Worm (Caenorhabditis elegans) whole organism, mixed stage, embryonic: Measurements from ENCODE around the gene C55A6.1.

Experiments
- M03D4.4 ChIP-seq: sonication (generic microtip); optimal IDR thresholded peaks from 2 replicates; lab custom pipeline; 2017; ENCODE audit warnings: mild to moderate bottlenecking, missing genetic modification characterization, missing compliant biosample characterization
- bed-3 ChIP-seq: fragments of 200-800 bp; sonication (Bioruptor generic); optimal IDR thresholded peaks from 3 replicates; lab custom pipeline; 2018; ENCODE audit warnings: mild to moderate bottlenecking, missing genetic modification characterization, moderate library complexity, missing compliant biosample characterization
- blmp-1 ChIP-seq: fragments of 150-350 bp; optimal IDR thresholded peaks from 2 replicates; lab custom pipeline; 2014; ENCODE audit warnings: missing biosample characterization, missing genetic modification characterization
- ceh-43 ChIP-seq: fragments of 200-800 bp; sonication (Bioruptor generic); optimal IDR thresholded peaks from 2 replicates; lab custom pipeline; 2018; ENCODE audit warnings: mild to moderate bottlenecking, missing genetic modification characterization, moderate library complexity, missing compliant biosample characterization
- ceh-83 ChIP-seq: fragments of 200-800 bp; sonication (Bioruptor generic); optimal IDR thresholded peaks from 2 replicates; lab custom pipeline; 2018; ENCODE audit warnings: mild to moderate bottlenecking, missing genetic modification characterization, missing compliant biosample characterization
- ces-1 ChIP-seq: fragments of 150-350 bp; optimal IDR thresholded peaks from 2 replicates; lab custom pipeline; 2014; ENCODE audit warnings: missing biosample characterization, missing genetic modification reagents, missing genetic modification characterization
- cnd-1 ChIP-seq: fragments of 200-800 bp; sonication (Bioruptor generic); optimal IDR thresholded peaks from 2 replicates; lab custom pipeline; 2018; ENCODE audit warnings: mild to moderate bottlenecking, missing genetic modification characterization, missing compliant biosample characterization
- drap-1 ChIP-seq: fragments of 200-800 bp; sonication (Bioruptor generic); optimal IDR thresholded peaks from 3 replicates; lab custom pipeline; 2018; ENCODE audit warnings: mild to moderate bottlenecking, missing genetic modification characterization, missing compliant biosample characterization
- elt-1 ChIP-seq: sonication (generic microtip); optimal IDR thresholded peaks from 2 replicates; lab custom pipeline; 2017; ENCODE audit warnings: missing genetic modification characterization, mild to moderate bottlenecking, missing compliant biosample characterization, antibody characterized with exemption, moderate library complexity, borderline replicate concordance; ENCODE audit not compliant: insufficient read depth
- elt-3 ChIP-seq: fragments of 150-350 bp; optimal IDR thresholded peaks from 2 replicates; lab custom pipeline; 2014; ENCODE audit warnings: missing biosample characterization, missing genetic modification characterization
- flh-1 ChIP-seq: fragments of 200-800 bp; sonication (Bioruptor generic); optimal IDR thresholded peaks from 2 replicates; lab custom pipeline; 2018; ENCODE audit warnings: mild to moderate bottlenecking, missing genetic modification characterization, moderate library complexity, missing compliant biosample characterization
- ham-2 ChIP-seq: fragments of 200-800 bp; sonication (Bioruptor generic); optimal IDR thresholded peaks from 2 replicates; lab custom pipeline; 2018; ENCODE audit warnings: mild to moderate bottlenecking, missing genetic modification characterization, missing compliant biosample characterization
- hlh-1 ChIP-seq: fragments of 150-350 bp; optimal IDR thresholded peaks from 2 replicates; lab custom pipeline; 2014; ENCODE audit warnings: missing biosample characterization, missing genetic modification reagents, missing genetic modification characterization
- lin-13 ChIP-seq: fragments of 150-350 bp; optimal IDR thresholded peaks from 2 replicates; lab custom pipeline; 2014; ENCODE audit warnings: missing biosample characterization, missing genetic modification characterization
- lin-32 ChIP-seq: fragments of 200-800 bp; sonication (Bioruptor generic); optimal IDR thresholded peaks from 2 replicates; lab custom pipeline; 2018; ENCODE audit warnings: mild to moderate bottlenecking, missing genetic modification characterization, missing compliant biosample characterization
- lsy-2 ChIP-seq: fragments of 150-350 bp; optimal IDR thresholded peaks from 2 replicates; lab custom pipeline; 2014; ENCODE audit warnings: missing biosample characterization, missing genetic modification characterization
- mab-5 ChIP-seq: fragments of 150-350 bp; optimal IDR thresholded peaks from 2 replicates; lab custom pipeline; 2014; ENCODE audit warnings: missing biosample characterization, missing genetic modification characterization
- mep-1 ChIP-seq: fragments of 150-350 bp; optimal IDR thresholded peaks from 2 replicates; lab custom pipeline; 2017; ENCODE audit warnings: missing biosample characterization, missing genetic modification reagents, missing genetic modification characterization, inconsistent platforms
- nhr-12 ChIP-seq: fragments of 150-350 bp; optimal IDR thresholded peaks from 2 replicates; lab custom pipeline; 2014; ENCODE audit warnings: missing biosample characterization, missing genetic modification characterization
- nhr-2 ChIP-seq: fragments of 150-350 bp; optimal IDR thresholded peaks from 2 replicates; lab custom pipeline; 2014; ENCODE audit warnings: missing biosample characterization, missing genetic modification characterization
- nhr-237 ChIP-seq: fragments of 150-350 bp; optimal IDR thresholded peaks from 2 replicates; lab custom pipeline; 2014; ENCODE audit warnings: missing biosample characterization, missing genetic modification characterization
- nhr-76 ChIP-seq: sonication (generic microtip); optimal IDR thresholded peaks from 2 replicates; lab custom pipeline; 2017; ENCODE audit warnings: missing biosample characterization, missing genetic modification characterization
- pha-4 ChIP-seq: fragments of 150-350 bp; optimal IDR thresholded peaks from 2 replicates; lab custom pipeline; 2018; ENCODE audit warnings: missing biosample characterization, missing genetic modification reagents, missing genetic modification characterization
- sem-2 ChIP-seq: fragments of 200-800 bp; sonication (Bioruptor generic); optimal IDR thresholded peaks from 2 replicates; lab custom pipeline; 2018; ENCODE audit warnings: mild to moderate bottlenecking, missing genetic modification characterization, missing compliant biosample characterization
- snpc-4 ChIP-seq: fragments of 150-350 bp; optimal IDR thresholded peaks from 2 replicates; lab custom pipeline; 2014; ENCODE audit warnings: missing biosample characterization, missing genetic modification characterization
- sptf-1 ChIP-seq: sonication (generic microtip); optimal IDR thresholded peaks from 2 replicates; lab custom pipeline; 2017; ENCODE audit warnings: mild to moderate bottlenecking, missing genetic modification characterization, moderate library complexity, missing compliant biosample characterization
- tbx-8 ChIP-seq: fragments of 200-800 bp; sonication (Bioruptor generic); optimal IDR thresholded peaks from 2 replicates; lab custom pipeline; 2018; ENCODE audit warnings: mild to moderate bottlenecking, missing genetic modification characterization, moderate library complexity, missing compliant biosample characterization
- unc-120 ChIP-seq: sonication (generic microtip); optimal IDR thresholded peaks from 2 replicates; lab custom pipeline; 2017; ENCODE audit warnings: missing genetic modification characterization, missing compliant biosample characterization; ENCODE audit not compliant: poor library complexity, severe bottlenecking
- unc-39 ChIP-seq: fragments of 150-350 bp; optimal IDR thresholded peaks from 2 replicates; lab custom pipeline; 2014; ENCODE audit warnings: missing biosample characterization, missing genetic modification characterization
- unc-62 ChIP-seq: fragments of 150-350 bp; optimal IDR thresholded peaks from 2 replicates; lab custom pipeline; 2014; ENCODE audit warnings: missing biosample characterization, missing genetic modification reagents, missing genetic modification characterization
- zip-8 ChIP-seq: fragments of 150-350 bp; optimal IDR thresholded peaks from 2 replicates; lab custom pipeline; 2014; ENCODE audit warnings: missing biosample characterization, missing genetic modification characterization
- ztf-11 ChIP-seq: fragments of 150-350 bp; optimal IDR thresholded peaks from 2 replicates; lab custom pipeline; 2014; ENCODE audit warnings: missing biosample characterization, missing genetic modification characterization

The C55A6.1 gene

ce11 chrV:11503081-11503751 lies 1.6 kb downstream of the C55A6.1 start, which contains the start of gene C55A6.12:
TSS of gene C55A6.12 (minus strand) at chrV:11503131.
- TF ChIP-seq unc-39 (tag; lab: Kevin White, UChicago) = no peak
- no peak for TF ChIP-seq elt-3
- no peak for TF ChIP-seq tbx-8
- no peak for TF ChIP-seq elt-1 (tag; lab: Kevin White, UChicago)
- TF ChIP-seq unc-62 (GFP tag; lab: Kevin White, UChicago) = no peak
- TF ChIP-seq hlh-1 (tag; lab: Kevin White, UChicago) = no peak
- TF ChIP-seq ztf-11 (tag; lab: Kevin White, UChicago) = no peak

ce11 chrV:11500980-11501379 lies 3.8 kb downstream of the C55A6.1 start:
- TF ChIP-seq drap-1 (GFP tag; lab: Kevin White, UChicago) = no peak
- TF ChIP-seq nhr-12 (tag; lab: Kevin White, UChicago) = no peak
- TF ChIP-seq pha-4 (tag; lab: Kevin White, UChicago) = no peak
- TF ChIP-seq snpc-4 (tag; lab: Kevin White, UChicago) = no peak
- TF ChIP-seq lin-32 (GFP tag; lab: Kevin White, UChicago) = no peak
- no peak for TF ChIP-seq lsy-2 (tag; lab: Kevin White, UChicago)
- no peak for TF ChIP-seq ceh-43 (GFP tag; lab: Kevin White, UChicago)
- TF ChIP-seq mab-5 (tag; lab: Kevin White, UChicago) = no peak
- TF ChIP-seq nhr-237 (tag; lab: Kevin White, UChicago) = no peak

- TF ChIP-seq lin-32 (GFP tag; lab: Kevin White, UChicago) = no peak
- TF ChIP-seq, all 35 proteins: peak for 0
Observed at ce11 chrV:11499786-11500185, 5.0 kb downstream of the C55A6.1 start.

ce11 chrV:11497475-11497874 lies 7.3 kb downstream of the C55A6.1 start:
- no peak for TF ChIP-seq mep-1 (tag; lab: Kevin White, UChicago)
- TF ChIP-seq ces-1 (GFP tag; lab: Kevin White, UChicago) = no peak
- TF ChIP-seq unc-120 (tag; lab: Kevin White, UChicago) = no peak
- no peak for TF ChIP-seq lin-13 (tag; lab: Kevin White, UChicago)
- no peak for TF ChIP-seq nhr-76
- no peak for TF ChIP-seq hlh-1 (tag; lab: Kevin White, UChicago)
- no peak for TF ChIP-seq elt-3
- no peak for TF ChIP-seq sptf-1 (tag; lab: Kevin White, UChicago)
- no peak for TF ChIP-seq sem-2
- TF ChIP-seq zip-8 (tag; lab: Kevin White, UChicago) = no peak
- no peak for TF ChIP-seq unc-39 (tag; lab: Kevin White, UChicago)
- TF ChIP-seq elt-1 (tag; lab: Kevin White, UChicago) = no peak
- TF ChIP-seq ceh-43 (GFP tag; lab: Kevin White, UChicago) = no peak
- no peak for TF ChIP-seq nhr-12 (tag; lab: Kevin White, UChicago)
- TF ChIP-seq blmp-1 (tag; lab: Kevin White, UChicago) = no peak

- no peak for TF ChIP-seq mep-1 (tag; lab: Kevin White, UChicago)
- no peak for TF ChIP-seq nhr-2 (tag; lab: Kevin White, UChicago)
- no peak for TF ChIP-seq bed-3 (GFP tag; lab: Kevin White, UChicago)
- no peak for TF ChIP-seq ham-2 (GFP tag; lab: Kevin White, UChicago)
- TF ChIP-seq unc-120 (tag; lab: Kevin White, UChicago) = no peak
- TF ChIP-seq nhr-12 (tag; lab: Kevin White, UChicago) = no peak
- no peak for TF ChIP-seq elt-1 (tag; lab: Kevin White, UChicago)
- TF ChIP-seq lin-32 (GFP tag; lab: Kevin White, UChicago) = no peak
- no peak for TF ChIP-seq unc-39 (tag; lab: Kevin White, UChicago)
Observed at ce11 chrV:11496283-11496682, 8.5 kb downstream of the C55A6.1 start, which contains the start of gene htrl-1. TSS of gene htrl-1 (minus strand) at chrV:11496383.

ce11 chrV:11492456-11492855 lies 12.3 kb downstream of the C55A6.1 start, which contains the start of gene T11F9.21:
TSS of gene T11F9.21 (plus strand) at chrV:11492756.
- TF ChIP-seq ztf-11 (tag; lab: Kevin White, UChicago) (no peak), nhr-237 (tag; lab: Kevin White, UChicago) (no peak), ceh-83 (GFP tag; lab: Kevin White, UChicago) (no peak), bed-3 (GFP tag; lab: Kevin White, UChicago) (no peak), ham-2 (GFP tag; lab: Kevin White, UChicago) (no peak), lin-32 (GFP tag; lab: Kevin White, UChicago) (no peak), blmp-1 (tag; lab: Kevin White, UChicago) (no peak), lsy-2 (tag; lab: Kevin White, UChicago) (no peak), elt-3 (no peak), flh-1 (GFP tag; lab: Kevin White, UChicago) (no peak), mab-5 (tag; lab: Kevin White, UChicago) (no peak), hlh-1 (tag; lab: Kevin White, UChicago) (no peak), cnd-1 (no peak), tbx-8 (no peak), pha-4 (tag; lab: Kevin White, UChicago) (no peak), unc-39 (tag; lab: Kevin White, UChicago) (no peak), elt-1 (tag; lab: Kevin White, UChicago) (no peak), ces-1 (GFP tag; lab: Kevin White, UChicago) (no peak), M03D4.4 (tag; lab: Kevin White, UChicago) (no peak), ceh-43 (GFP tag; lab: Kevin White, UChicago) (no peak)
